Worm (Caenorhabditis elegans) whole organism, young adult: ENCODE results near the gene irld-18.

Experiments
- B0019.2 ChIP-seq: fragments of 200-800 bp; sonication (Bioruptor generic); conservative IDR thresholded peaks from 2 replicates; pipeline ENCODE4 v1.3.6; 2022; ENCODE audit warnings: missing genetic modification reagents, missing genetic modification characterization, missing compliant biosample characterization
- B0261.1 ChIP-seq: sonication (generic microtip); optimal IDR thresholded peaks from 2 replicates; lab custom pipeline; 2016; ENCODE audit warnings: mild to moderate bottlenecking, missing genetic modification characterization, moderate library complexity, missing compliant biosample characterization
- F39B2.1 ChIP-seq: fragments of 200-800 bp; sonication (Bioruptor generic); IDR thresholded peaks from 2 replicates; pipeline ENCODE4 v1.3.6; 2022; ENCODE audit warnings: missing genetic modification reagents, missing genetic modification characterization, missing compliant biosample characterization
- F49E8.2 ChIP-seq: sonication (generic microtip); optimal IDR thresholded peaks from 3 replicates; lab custom pipeline; 2017; ENCODE audit warnings: missing genetic modification characterization, mild to moderate bottlenecking, missing compliant biosample characterization, antibody characterized with exemption, moderate library complexity; ENCODE audit not compliant: insufficient read depth
- Y56A3A.18 ChIP-seq: fragments of 200-800 bp; sonication (Bioruptor generic); IDR thresholded peaks from 2 replicates; pipeline ENCODE4 v1.3.6; 2022; ENCODE audit warnings: missing genetic modification reagents, missing genetic modification characterization, missing compliant biosample characterization
- Y95B8A.8 ChIP-seq: fragments of 200-800 bp; sonication (Bioruptor generic); IDR thresholded peaks from 2 replicates; pipeline ENCODE4 v1.3.6; 2022; ENCODE audit warnings: missing genetic modification reagents, missing genetic modification characterization, missing compliant biosample characterization
- ama-1 ChIP-seq, 3 experiments: fragments of 150-350 bp in 1 of 3; sonication (generic microtip) in 2 of 3; optimal IDR thresholded peaks; 2 replicates each; lab custom pipeline; 2014 to 2018; ENCODE audit warnings: missing biosample characterization in 2 of 3, missing genetic modification characterization in 2 of 3, missing genetic modification reagents in 2 of 3
- athp-1 ChIP-seq: sonication (generic microtip); optimal IDR thresholded peaks from 2 replicates; lab custom pipeline; 2017; ENCODE audit warnings: mild to moderate bottlenecking, missing genetic modification characterization, missing compliant biosample characterization
- attf-6 ChIP-seq: fragments of 200-800 bp; sonication (Bioruptor generic); IDR thresholded peaks from 2 replicates; pipeline ENCODE4 v1.3.6; 2022; ENCODE audit warnings: missing genetic modification reagents, missing genetic modification characterization, missing compliant biosample characterization
- bed-1 ChIP-seq: fragments of 200-800 bp; sonication (Bioruptor generic); IDR thresholded peaks from 2 replicates; pipeline ENCODE4 v1.3.6; 2022; ENCODE audit warnings: missing genetic modification reagents, missing genetic modification characterization, missing compliant biosample characterization
- ceh-100 ChIP-seq: fragments of 200-800 bp; sonication (Bioruptor generic); IDR thresholded peaks from 2 replicates; pipeline ENCODE4 v1.3.6; 2022; ENCODE audit warnings: missing genetic modification reagents, missing genetic modification characterization, missing compliant biosample characterization
- die-1 ChIP-seq: sonication (generic microtip); optimal IDR thresholded peaks from 2 replicates; lab custom pipeline; 2016; ENCODE audit warnings: missing genotype, mild to moderate bottlenecking, missing genetic modification characterization, missing compliant biosample characterization
- dox-1 ChIP-seq: fragments of 200-800 bp; sonication (Bioruptor generic); IDR thresholded peaks from 2 replicates; pipeline ENCODE4 v1.3.6; 2022; ENCODE audit warnings: missing genetic modification reagents, missing genetic modification characterization, missing compliant biosample characterization
- dpff-1 ChIP-seq: sonication (generic microtip); optimal IDR thresholded peaks from 2 replicates; lab custom pipeline; 2017; ENCODE audit warnings: mild to moderate bottlenecking, missing genetic modification characterization, missing compliant biosample characterization
- egl-44 ChIP-seq: fragments of 200-800 bp; sonication (Bioruptor generic); IDR thresholded peaks from 2 replicates; pipeline ENCODE4 v1.3.6; 2022; ENCODE audit warnings: missing genetic modification reagents, missing genetic modification characterization, missing compliant biosample characterization
- egrh-3 ChIP-seq: fragments of 200-800 bp; sonication (Bioruptor generic); IDR thresholded peaks from 2 replicates; pipeline ENCODE4 v1.3.6; 2022; ENCODE audit warnings: missing genetic modification reagents, missing genetic modification characterization, missing compliant biosample characterization
- him-1 ChIP-seq: sonication (generic microtip); optimal IDR thresholded peaks from 2 replicates; lab custom pipeline; 2016; ENCODE audit warnings: missing genotype, missing genetic modification reagents, missing genetic modification characterization, missing compliant biosample characterization
- hmg-1.2 ChIP-seq: fragments of 200-800 bp; sonication (Bioruptor generic); IDR thresholded peaks from 2 replicates; pipeline ENCODE4 v1.3.6; 2022; ENCODE audit warnings: missing genetic modification reagents, missing genetic modification characterization, missing compliant biosample characterization
- lag-1 ChIP-seq: fragments of 200-800 bp; sonication (Bioruptor generic); IDR thresholded peaks from 2 replicates; pipeline ENCODE4 v1.3.6; 2022; ENCODE audit warnings: missing genetic modification reagents, missing genetic modification characterization, missing compliant biosample characterization
- let-526 ChIP-seq: fragments of 200-800 bp; sonication (Bioruptor generic); IDR thresholded peaks from 2 replicates; pipeline ENCODE4 v1.3.6; 2022; ENCODE audit warnings: missing genetic modification reagents, missing genetic modification characterization, missing compliant biosample characterization
- let-607 ChIP-seq, 2 experiments: fragments of 200-800 bp in 1 of 2; sonication (Bioruptor generic) in 1 of 2; sonication (generic microtip) in 1 of 2; optimal IDR thresholded peaks; 2 replicates each; lab custom pipeline; 2016 to 2018; ENCODE audit warnings: mild to moderate bottlenecking in 2 of 2, missing compliant biosample characterization in 2 of 2, missing genetic modification characterization in 2 of 2, moderate library complexity in 2 of 2, missing genotype in 1 of 2
- lin-54 ChIP-seq: fragments of 200-800 bp; sonication (Bioruptor generic); optimal IDR thresholded peaks from 2 replicates; lab custom pipeline; 2018; ENCODE audit warnings: mild to moderate bottlenecking, missing genetic modification characterization, missing compliant biosample characterization
- lsl-1 ChIP-seq: fragments of 200-800 bp; sonication (Bioruptor generic); optimal IDR thresholded peaks from 2 replicates; lab custom pipeline; 2018; ENCODE audit warnings: mild to moderate bottlenecking, missing genetic modification characterization, moderate library complexity, missing compliant biosample characterization
- madf-10 ChIP-seq: sonication (generic microtip); optimal IDR thresholded peaks from 2 replicates; lab custom pipeline; 2016; ENCODE audit warnings: mild to moderate bottlenecking, missing genetic modification characterization, missing compliant biosample characterization
- mxl-1 ChIP-seq: sonication (generic microtip); optimal IDR thresholded peaks from 2 replicates; lab custom pipeline; 2016; ENCODE audit warnings: missing genetic modification characterization, missing compliant biosample characterization
- nfya-2 ChIP-seq: fragments of 200-800 bp; sonication (Bioruptor generic); IDR thresholded peaks from 2 replicates; pipeline ENCODE4 v1.3.6; 2022; ENCODE audit warnings: missing genetic modification reagents, missing genetic modification characterization, missing compliant biosample characterization
- nhr-90 ChIP-seq: sonication (generic microtip); optimal IDR thresholded peaks from 2 replicates; lab custom pipeline; 2016; ENCODE audit warnings: missing genotype, mild to moderate bottlenecking, missing genetic modification characterization, missing compliant biosample characterization
- pbrm-1 ChIP-seq: fragments of 200-800 bp; sonication (Bioruptor generic); IDR thresholded peaks from 2 replicates; pipeline ENCODE4 v1.3.6; 2022; ENCODE audit warnings: missing genetic modification reagents, missing genetic modification characterization, missing compliant biosample characterization
- rcor-1 ChIP-seq: fragments of 200-800 bp; sonication (Bioruptor generic); IDR thresholded peaks from 2 replicates; pipeline ENCODE4 v1.3.6; 2022; ENCODE audit warnings: missing genetic modification reagents, missing genetic modification characterization, missing compliant biosample characterization
- rec-8 ChIP-seq, 2 experiments: sonication (generic microtip); optimal IDR thresholded peaks; 2 replicates each; lab custom pipeline; 2016; ENCODE audit warnings: mild to moderate bottlenecking in 2 of 2, missing genetic modification characterization in 2 of 2, missing genetic modification reagents in 2 of 2, missing genotype in 2 of 2, missing biosample characterization in 1 of 2, missing compliant biosample characterization in 1 of 2, moderate library complexity in 1 of 2
- rpc-1 ChIP-seq, 2 experiments: fragments of 150-350 bp in 1 of 2; sonication (generic microtip) in 1 of 2; optimal IDR thresholded peaks; 2 replicates each; lab custom pipeline; 2014 to 2018; ENCODE audit warnings: missing biosample characterization in 1 of 2, missing genetic modification characterization in 1 of 2, missing genetic modification reagents in 1 of 2, missing genotype in 1 of 2
- snpc-1.3 ChIP-seq: sonication (generic microtip); optimal IDR thresholded peaks from 2 replicates; lab custom pipeline; 2017; ENCODE audit warnings: missing genetic modification characterization, mild to moderate bottlenecking, missing compliant biosample characterization, antibody characterized with exemption, moderate library complexity, missing genotype, missing genetic modification reagents; ENCODE audit not compliant: insufficient read depth
- snpc-3.4 ChIP-seq: sonication (generic microtip); optimal IDR thresholded peaks from 2 replicates; lab custom pipeline; 2017; ENCODE audit warnings: missing genetic modification characterization, mild to moderate bottlenecking, missing compliant biosample characterization, antibody characterized with exemption, moderate library complexity, missing genotype, missing genetic modification reagents
- snpc-4 ChIP-seq, 5 experiments: fragments of 150-350 bp in 1 of 5; sonication (generic microtip) in 4 of 5; optimal IDR thresholded peaks; 2 replicates each; lab custom pipeline; 2014 to 2018; ENCODE audit warnings: missing genetic modification characterization in 5 of 5, missing biosample characterization in 3 of 5, antibody characterized with exemption in 2 of 5, mild to moderate bottlenecking in 2 of 5, missing compliant biosample characterization in 2 of 5, missing genotype in 2 of 5, moderate library complexity in 2 of 5, missing genetic modification reagents in 1 of 5
- somi-1 ChIP-seq: fragments of 200-800 bp; sonication (Bioruptor generic); optimal IDR thresholded peaks from 2 replicates; lab custom pipeline; 2018; ENCODE audit warnings: mild to moderate bottlenecking, missing genetic modification characterization, missing compliant biosample characterization
- sptf-2 ChIP-seq: fragments of 200-800 bp; sonication (Bioruptor generic); optimal IDR thresholded peaks from 2 replicates; lab custom pipeline; 2018; ENCODE audit warnings: mild to moderate bottlenecking, missing genetic modification characterization, missing compliant biosample characterization
- unc-130 ChIP-seq: sonication (generic microtip); optimal IDR thresholded peaks from 2 replicates; lab custom pipeline; 2016; ENCODE audit warnings: missing genetic modification reagents, missing genetic modification characterization, missing compliant biosample characterization

irld-18 gene

DNA sequence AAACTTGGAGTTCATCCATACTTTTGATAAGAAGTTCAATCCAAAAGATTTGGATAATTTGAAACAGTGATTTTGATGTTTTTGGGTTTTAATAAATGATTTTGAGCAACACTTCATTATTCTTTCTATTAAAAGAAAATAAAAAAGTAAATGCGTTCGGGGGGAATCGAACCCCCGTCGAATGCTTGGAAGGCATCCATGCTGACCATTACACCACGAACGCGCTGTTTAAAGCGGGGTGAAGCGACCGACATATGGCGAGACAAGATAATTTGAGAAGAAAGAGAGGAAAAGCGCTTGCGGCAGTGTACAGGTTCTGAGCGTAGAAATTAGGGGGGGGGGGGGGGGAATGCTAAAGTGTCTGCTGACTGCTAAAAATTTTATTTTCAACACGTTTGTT lies 4.4 kb downstream of the irld-18 start (continued):
- TF ChIP-seq rpc-1 (optimal IDR thresholded peaks at IDR 0.05; lab: Kevin White, UChicago) (peak; percentile 80), rpc-1 (tag; optimal IDR thresholded peaks at IDR 0.05; lab: Kevin White, UChicago) (peak; percentile 78), nhr-90 (peak; percentile 29), nfya-2 (GFP tag; lab: Robert Waterston, UW) (no peak), Y56A3A.18 (GFP tag; lab: Robert Waterston, UW) (peak; percentile 74; the same call in 1 of the 2 replicates), lag-1 (no peak), him-1 (tag; lab: Kevin White, UChicago) (peak; percentile 62), dpff-1 (tag; lab: Kevin White, UChicago) (no peak), lin-54 (peak; percentile 51), Y95B8A.8 (GFP tag; lab: Robert Waterston, UW) (no peak), rec-8 (tag; optimal IDR thresholded peaks at IDR 0.05; lab: Kevin White, UChicago) (peak in 1 of 2 experiments; percentile 48), mxl-1 (tag; lab: Kevin White, UChicago) (peak; percentile 39), hmg-1.2 (GFP tag; lab: Robert Waterston, UW) (peak; percentile 58), bed-1 (no peak), B0019.2 (0 out of 2 replicates have a peak, but pooled peaks have one; percentile 12), pbrm-1 (peak; percentile 77), die-1 (tag; lab: Kevin White, UChicago) (peak; percentile 45), egrh-3 (GFP tag; lab: Robert Waterston, UW) (peak; percentile 55; the same call in 1 of the 2 replicates), dox-1 (GFP tag; lab: Robert Waterston, UW) (no peak), unc-130 (GFP tag; lab: Kevin White, UChicago) (no peak), attf-6 (GFP tag; lab: Robert Waterston, UW) (peak; percentile 98), ama-1 (optimal IDR thresholded peaks at IDR 0.05; lab: Kevin White, UChicago) (no peak), ama-1 (GFP tag; optimal IDR thresholded peaks at IDR 0.05; lab: Kevin White, UChicago) (peak; percentile 68 to 81), rcor-1 (peak; percentile 57), ceh-100 (GFP tag; lab: Robert Waterston, UW) (no peak), athp-1 (tag; lab: Kevin White, UChicago) (peak; percentile 49), sptf-2 (GFP tag; lab: Kevin White, UChicago) (no peak), snpc-3.4 (tag; lab: Kevin White, UChicago) (peak; percentile 41), let-526 (no peak), madf-10 (tag; lab: Kevin White, UChicago) (peak; percentile 38), snpc-1.3 (tag; lab: Kevin White, UChicago) (peak; percentile 79), somi-1 (GFP tag; lab: Kevin White, UChicago) (no peak), let-607 (tag; optimal IDR thresholded peaks at IDR 0.05; lab: Kevin White, UChicago) (peak in 1 of 2 experiments; percentile 20), F39B2.1 (GFP tag; lab: Robert Waterston, UW) (no peak), B0261.1 (tag; lab: Kevin White, UChicago) (peak; percentile 78), F49E8.2 (tag; lab: Kevin White, UChicago) (peak; percentile 17), snpc-4 (GFP tag; optimal IDR thresholded peaks at IDR 0.05; lab: Kevin White, UChicago) (peak; percentile 91), snpc-4 (tag; optimal IDR thresholded peaks at IDR 0.05; lab: Kevin White, UChicago) (peak; percentile 44 to 97 (median 95)), lsl-1 (GFP tag; lab: Kevin White, UChicago) (peak; percentile 8), egl-44 (GFP tag; lab: Robert Waterston, UW) (no peak)
